Fruit fly (Drosophila melanogaster) whole organism, embryonic: Measurements from ENCODE around the gene CG33124.

Experiments used
- B-H2 ChIP-seq: fragments of 200-800 bp; sonication (Bioruptor generic); optimal IDR thresholded peaks from 2 replicates; lab custom pipeline; 2018; ENCODE audit warnings: missing biosample characterization, mild to moderate bottlenecking, missing genetic modification characterization
- Blimp-1 ChIP-seq: fragments of 200-800 bp; sonication (Bioruptor generic); optimal IDR thresholded peaks from 3 replicates; lab custom pipeline; 2018; ENCODE audit warnings: missing biosample characterization, missing genetic modification characterization, mild to moderate bottlenecking, moderate library complexity, missing genetic modification reagents
- CG10565 ChIP-seq: fragments of 200-800 bp; sonication (Bioruptor generic); optimal IDR thresholded peaks from 3 replicates; lab custom pipeline; 2016; ENCODE audit warnings: missing biosample characterization, mild to moderate bottlenecking, missing genetic modification characterization
- CG11085 ChIP-seq: fragments of 200-800 bp; sonication (Bioruptor generic); IDR thresholded peaks from 2 replicates; pipeline ENCODE4 v1.3.6; 2022; ENCODE audit warnings: missing biosample characterization, missing genetic modification characterization
- CG11723 ChIP-seq: fragments of 200-800 bp; sonication (Bioruptor generic); optimal IDR thresholded peaks from 2 replicates; lab custom pipeline; 2017; ENCODE audit warnings: missing biosample characterization, mild to moderate bottlenecking, missing genetic modification characterization
- CG13287 ChIP-seq: fragments of 200-800 bp; sonication (Bioruptor generic); IDR thresholded peaks from 2 replicates; pipeline ENCODE4 v1.3.6; 2022; ENCODE audit warnings: missing biosample characterization, missing genetic modification characterization; ENCODE audit not compliant: partially characterized antibody
- CG14014 ChIP-seq: fragments of 200-800 bp; sonication (Bioruptor generic); IDR thresholded peaks from 2 replicates; pipeline ENCODE4 v1.3.6; 2022; ENCODE audit warnings: missing biosample characterization, missing genetic modification characterization
- CG14441 ChIP-seq: fragments of 200-800 bp; sonication (Bioruptor generic); IDR thresholded peaks from 2 replicates; pipeline ENCODE4 v1.3.6; 2022; ENCODE audit warnings: missing biosample characterization, missing genetic modification characterization
- CG14667 ChIP-seq: fragments of 200-800 bp; sonication (Bioruptor generic); IDR thresholded peaks from 2 replicates; pipeline ENCODE4 v1.3.6; 2022; ENCODE audit warnings: missing biosample characterization, missing genetic modification characterization
- CG15269 ChIP-seq: fragments of 200-800 bp; sonication (Bioruptor generic); optimal IDR thresholded peaks from 2 replicates; lab custom pipeline; 2018; ENCODE audit warnings: missing biosample characterization, mild to moderate bottlenecking, missing genetic modification characterization, moderate library complexity
- CG1832 ChIP-seq: fragments of 200-800 bp; sonication (Bioruptor generic); optimal IDR thresholded peaks from 2 replicates; lab custom pipeline; 2017; ENCODE audit warnings: missing biosample characterization, mild to moderate bottlenecking, missing genetic modification characterization, inconsistent platforms
- CG30020 ChIP-seq: fragments of 200-800 bp; optimal IDR thresholded peaks from 2 replicates; lab custom pipeline; 2019; ENCODE audit warnings: missing biosample characterization, mild to moderate bottlenecking, missing genetic modification characterization, moderate library complexity
- CG31388 ChIP-seq: fragments of 200-800 bp; sonication (Bioruptor generic); optimal IDR thresholded peaks from 2 replicates; lab custom pipeline; 2016; ENCODE audit warnings: missing biosample characterization, missing genetic modification characterization
- CG32767 ChIP-seq: fragments of 200-800 bp; sonication (Bioruptor generic); IDR thresholded peaks from 2 replicates; pipeline ENCODE4 v1.3.6; 2022; ENCODE audit warnings: missing biosample characterization, missing genetic modification characterization
- CG3281 ChIP-seq: fragments of 200-800 bp; sonication (Bioruptor generic); optimal IDR thresholded peaks from 3 replicates; lab custom pipeline; 2017; ENCODE audit warnings: missing biosample characterization, mild to moderate bottlenecking, missing genetic modification characterization
- CG33557 ChIP-seq: fragments of 200-800 bp; sonication (Bioruptor generic); optimal IDR thresholded peaks from 2 replicates; lab custom pipeline; 2019; ENCODE audit warnings: missing biosample characterization, mild to moderate bottlenecking, missing genetic modification characterization, moderate library complexity
- CG34376 ChIP-seq: fragments of 200-800 bp; sonication (Bioruptor generic); optimal IDR thresholded peaks from 2 replicates; lab custom pipeline; 2018; ENCODE audit warnings: missing biosample characterization, mild to moderate bottlenecking, missing genetic modification characterization
- CG4854 ChIP-seq: fragments of 200-800 bp; sonication (Bioruptor generic); optimal IDR thresholded peaks from 2 replicates; lab custom pipeline; 2016; ENCODE audit warnings: missing biosample characterization, missing genetic modification characterization, inconsistent platforms
- CG7357 ChIP-seq: fragments of 200-800 bp; sonication (Bioruptor generic); IDR thresholded peaks from 3 replicates; pipeline ENCODE4 v1.3.6; 2022; ENCODE audit warnings: missing biosample characterization, missing genetic modification characterization
- CG8388 ChIP-seq: fragments of 200-800 bp; sonication (Bioruptor generic); optimal IDR thresholded peaks from 2 replicates; lab custom pipeline; 2019; ENCODE audit warnings: missing biosample characterization, mild to moderate bottlenecking, missing genetic modification characterization, moderate library complexity
- Dref ChIP-seq: fragments of 200-800 bp; sonication (Bioruptor generic); IDR thresholded peaks from 2 replicates; pipeline ENCODE4 v1.3.6; 2022; ENCODE audit warnings: missing biosample characterization, missing genetic modification characterization
- GATAe ChIP-seq: fragments of 200-800 bp; sonication (Bioruptor generic); conservative IDR thresholded peaks from 2 replicates; pipeline ENCODE4 v1.3.6; 2022; ENCODE audit warnings: missing biosample characterization, missing genetic modification characterization
- HLH4C ChIP-seq: fragments of 200-800 bp; sonication (Bioruptor generic); IDR thresholded peaks from 3 replicates; pipeline ENCODE4 v1.3.6; 2022; ENCODE audit warnings: missing biosample characterization, missing genetic modification characterization; ENCODE audit not compliant: partially characterized antibody
- Lim3 ChIP-seq: fragments of 200-800 bp; sonication (Bioruptor generic); IDR thresholded peaks from 2 replicates; pipeline ENCODE4 v1.3.6; 2022; ENCODE audit warnings: missing biosample characterization, missing genetic modification characterization
- MESR4 ChIP-seq: fragments of 200-800 bp; sonication (Bioruptor generic); optimal IDR thresholded peaks from 2 replicates; lab custom pipeline; 2018; ENCODE audit warnings: missing biosample characterization, mild to moderate bottlenecking, missing genetic modification characterization, moderate library complexity
- NK7.1 ChIP-seq: fragments of 200-800 bp; sonication (Bioruptor generic); optimal IDR thresholded peaks from 3 replicates; lab custom pipeline; 2016; ENCODE audit warnings: missing biosample characterization, missing genetic modification characterization
- Optix ChIP-seq: fragments of 200-800 bp; sonication (Bioruptor generic); IDR thresholded peaks from 3 replicates; pipeline ENCODE4 v1.3.6; 2022; ENCODE audit warnings: missing biosample characterization, missing genetic modification characterization
- Ptx1 ChIP-seq: fragments of 200-800 bp; sonication (Bioruptor generic); IDR thresholded peaks from 2 replicates; pipeline ENCODE4 v1.3.6; 2022; ENCODE audit warnings: missing biosample characterization, missing genetic modification characterization
- ab ChIP-seq: fragments of 200-800 bp; sonication (Bioruptor generic); optimal IDR thresholded peaks from 2 replicates; lab custom pipeline; 2016; ENCODE audit warnings: missing biosample characterization, missing genetic modification characterization
- amos ChIP-seq: fragments of 200-800 bp; sonication (Bioruptor generic); IDR thresholded peaks from 2 replicates; pipeline ENCODE4 v1.3.6; 2022; ENCODE audit warnings: missing biosample characterization, missing genetic modification characterization; ENCODE audit not compliant: partially characterized antibody
- bcd ChIP-seq: fragments of 200-800 bp; sonication (Bioruptor generic); optimal IDR thresholded peaks from 2 replicates; lab custom pipeline; 2017; ENCODE audit warnings: missing biosample characterization, mild to moderate bottlenecking, missing genetic modification characterization
- caup ChIP-seq: fragments of 200-800 bp; sonication (Bioruptor generic); optimal IDR thresholded peaks from 3 replicates; lab custom pipeline; 2017; ENCODE audit warnings: missing biosample characterization, mild to moderate bottlenecking, missing genetic modification characterization, moderate library complexity; ENCODE audit not compliant: severe bottlenecking
- chm ChIP-seq: fragments of 200-800 bp; sonication (Bioruptor generic); IDR thresholded peaks from 2 replicates; pipeline ENCODE4 v1.3.6; 2022; ENCODE audit warnings: missing biosample characterization, missing genetic modification characterization
- crp ChIP-seq, 2 experiments: fragments of 200-800 bp; sonication (Bioruptor generic); optimal IDR thresholded peaks; 2 replicates in 1 of 2; 3 replicates in 1 of 2; lab custom pipeline; 2017; ENCODE audit warnings: missing biosample characterization in 2 of 2, missing genetic modification characterization in 2 of 2, mild to moderate bottlenecking in 1 of 2, moderate library complexity in 1 of 2
- dimm ChIP-seq: fragments of 200-800 bp; sonication (Bioruptor generic); IDR thresholded peaks from 2 replicates; pipeline ENCODE4 v1.3.6; 2022; ENCODE audit warnings: missing biosample characterization, missing genetic modification characterization
- emc ChIP-seq: fragments of 200-800 bp; sonication (Bioruptor generic); optimal IDR thresholded peaks from 2 replicates; lab custom pipeline; 2016; ENCODE audit warnings: missing biosample characterization, missing genetic modification characterization
- exex ChIP-seq: fragments of 200-800 bp; sonication (Bioruptor generic); optimal IDR thresholded peaks from 4 replicates; lab custom pipeline; 2018; ENCODE audit warnings: missing biosample characterization, mild to moderate bottlenecking, missing genetic modification characterization, moderate library complexity
- ftz-f1 ChIP-seq: fragments of 200-800 bp; sonication (Bioruptor generic); optimal IDR thresholded peaks from 2 replicates; lab custom pipeline; 2016; ENCODE audit warnings: missing biosample characterization, missing genetic modification characterization
- lab ChIP-seq: fragments of 200-800 bp; sonication (Bioruptor generic); optimal IDR thresholded peaks from 3 replicates; lab custom pipeline; 2017; ENCODE audit warnings: missing biosample characterization, missing genetic modification characterization, mild to moderate bottlenecking, moderate library complexity, missing genetic modification reagents
- lilli ChIP-seq: fragments of 200-800 bp; sonication (Bioruptor generic); optimal IDR thresholded peaks from 3 replicates; lab custom pipeline; 2016; ENCODE audit warnings: missing biosample characterization, missing genetic modification characterization
- lmd ChIP-seq: fragments of 200-800 bp; sonication (Bioruptor generic); IDR thresholded peaks from 2 replicates; pipeline ENCODE4 v1.3.6; 2022; ENCODE audit warnings: missing biosample characterization, missing genetic modification characterization
- mld ChIP-seq: fragments of 200-800 bp; sonication (Bioruptor generic); IDR thresholded peaks from 3 replicates; pipeline ENCODE4 v1.3.6; 2022; ENCODE audit warnings: missing biosample characterization, missing genetic modification characterization; ENCODE audit not compliant: partially characterized antibody
- oc ChIP-seq: fragments of 200-800 bp; sonication (Bioruptor generic); optimal IDR thresholded peaks from 2 replicates; lab custom pipeline; 2018; ENCODE audit warnings: missing biosample characterization, mild to moderate bottlenecking, missing genetic modification characterization, moderate library complexity
- peb ChIP-seq: fragments of 200-800 bp; sonication (Bioruptor generic); IDR thresholded peaks from 2 replicates; pipeline ENCODE4 v1.3.6; 2022; ENCODE audit warnings: missing biosample characterization, missing genetic modification characterization
- sd ChIP-seq: fragments of 200-800 bp; sonication (Bioruptor generic); optimal IDR thresholded peaks from 3 replicates; lab custom pipeline; 2018; ENCODE audit warnings: missing biosample characterization, mild to moderate bottlenecking, missing genetic modification characterization, moderate library complexity
- sens-2 ChIP-seq: fragments of 200-800 bp; sonication (Bioruptor generic); IDR thresholded peaks from 2 replicates; pipeline ENCODE4 v1.3.6; 2022; ENCODE audit warnings: missing biosample characterization, missing genetic modification characterization
- seq ChIP-seq: fragments of 200-800 bp; sonication (Bioruptor generic); IDR thresholded peaks from 2 replicates; pipeline ENCODE4 v1.3.6; 2022; ENCODE audit warnings: missing biosample characterization, missing genetic modification characterization
- sisA ChIP-seq: fragments of 200-800 bp; sonication (Bioruptor generic); IDR thresholded peaks from 2 replicates; pipeline ENCODE4 v1.3.6; 2022; ENCODE audit warnings: missing biosample characterization, missing genetic modification characterization
- tgo ChIP-seq: fragments of 200-800 bp; sonication (Bioruptor generic); IDR thresholded peaks from 3 replicates; pipeline ENCODE4 v1.3.6; 2022; ENCODE audit warnings: missing biosample characterization, missing genetic modification characterization
- toy ChIP-seq: fragments of 200-800 bp; sonication (Bioruptor generic); IDR thresholded peaks from 2 replicates; pipeline ENCODE4 v1.3.6; 2022; ENCODE audit warnings: missing biosample characterization, missing genetic modification characterization
- zen2 ChIP-seq: fragments of 200-800 bp; sonication (Bioruptor generic); IDR thresholded peaks from 3 replicates; pipeline ENCODE4 v1.3.6; 2022; ENCODE audit warnings: missing biosample characterization, missing genetic modification characterization; ENCODE audit not compliant: partially characterized antibody

CG33124 gene

dm6 chr2L:2192123-2192601 is 16.7 kb downstream of the CG33124 start, which contains the start of gene CG10874 (continued):
- TF ChIP-seq crp (GFP tag; optimal IDR thresholded peaks at IDR 0.05; lab: Kevin White, UChicago) (no peak), Blimp-1 (GFP tag; lab: Kevin White, UChicago) (no peak), emc (no peak), sd (tag; lab: Kevin White, UChicago) (no peak), HLH4C (GFP tag; lab: Robert Waterston, UW) (no peak), Ptx1 (GFP tag; lab: Robert Waterston, UW) (no peak), lmd (no peak), CG3281 (GFP tag; lab: Kevin White, UChicago) (no peak), zen2 (GFP tag; lab: Robert Waterston, UW) (no peak), sens-2 (GFP tag; lab: Robert Waterston, UW) (no peak), CG11085 (GFP tag; lab: Robert Waterston, UW) (no peak), CG14667 (GFP tag; lab: Robert Waterston, UW) (no peak), CG7357 (no peak), CG30020 (peak; percentile 17), mld (GFP tag; lab: Robert Waterston, UW) (no peak), GATAe (GFP tag; lab: Robert Waterston, UW) (no peak), CG10565 (no peak), caup (GFP tag; lab: Kevin White, UChicago) (no peak), B-H2 (GFP tag; lab: Kevin White, UChicago) (peak; percentile 61), Optix (GFP tag; lab: Robert Waterston, UW) (no peak), CG13287 (GFP tag; lab: Robert Waterston, UW) (no peak), amos (GFP tag; lab: Robert Waterston, UW) (no peak), CG15269 (tag; lab: Kevin White, UChicago) (no peak), CG31388 (GFP tag; lab: Kevin White, UChicago) (no peak), CG32767 (no peak), Dref (GFP tag; lab: Robert Waterston, UW) (no peak), CG4854 (no peak), toy (no peak), seq (GFP tag; lab: Robert Waterston, UW) (no peak), Lim3 (GFP tag; lab: Robert Waterston, UW) (no peak), NK7.1 (no peak), CG14441 (GFP tag; lab: Robert Waterston, UW) (no peak), lab (GFP tag; lab: Kevin White, UChicago) (no peak), CG14014 (GFP tag; lab: Robert Waterston, UW) (no peak), dimm (GFP tag; lab: Robert Waterston, UW) (no peak), sisA (GFP tag; lab: Robert Waterston, UW) (no peak), CG34376 (no peak), CG1832 (GFP tag; lab: Kevin White, UChicago) (no peak), bcd (GFP tag; lab: Kevin White, UChicago) (no peak), ftz-f1 (GFP tag; lab: Kevin White, UChicago) (no peak), exex (tag; lab: Kevin White, UChicago) (no peak), CG11723 (GFP tag; lab: Kevin White, UChicago) (no peak), CG33557 (GFP tag; lab: Kevin White, UChicago) (no peak), lilli (GFP tag; lab: Kevin White, UChicago) (no peak), MESR4 (peak; percentile 87), peb (GFP tag; lab: Robert Waterston, UW) (no peak), ab (GFP tag; lab: Kevin White, UChicago) (no peak), CG8388 (GFP tag; lab: Kevin White, UChicago) (no peak), oc (no peak), chm (GFP tag; lab: Robert Waterston, UW) (no peak), tgo (GFP tag; lab: Robert Waterston, UW) (no peak)
